Worm (Caenorhabditis elegans) whole organism, L2 larva: ENCODE measurements around the gene skpo-1.

Source experiments
- F13H6.1 ChIP-seq: sonication (generic microtip); optimal IDR thresholded peaks from 2 replicates; lab custom pipeline; 2016; ENCODE audit warnings: missing genetic modification characterization, missing compliant biosample characterization
- alr-1 ChIP-seq: fragments of 150-350 bp; optimal IDR thresholded peaks from 2 replicates; lab custom pipeline; 2014; ENCODE audit warnings: missing biosample characterization, missing genetic modification characterization
- ama-1 ChIP-seq: fragments of 150-350 bp; optimal IDR thresholded peaks from 2 replicates; lab custom pipeline; 2018; ENCODE audit warnings: inconsistent platforms
- egl-27 ChIP-seq: sonication (generic microtip); optimal IDR thresholded peaks from 3 replicates; lab custom pipeline; 2017; ENCODE audit warnings: missing biosample characterization, missing genetic modification reagents, missing genetic modification characterization
- nhr-11 ChIP-seq: fragments of 150-350 bp; optimal IDR thresholded peaks from 2 replicates; lab custom pipeline; 2014; ENCODE audit warnings: missing biosample characterization, missing genetic modification characterization
- nhr-237 ChIP-seq: fragments of 150-350 bp; optimal IDR thresholded peaks from 2 replicates; lab custom pipeline; 2014; ENCODE audit warnings: missing biosample characterization, missing genetic modification characterization
- skn-1 ChIP-seq: sonication (generic microtip); optimal IDR thresholded peaks from 2 replicates; lab custom pipeline; 2017; ENCODE audit warnings: missing biosample characterization, missing genetic modification characterization
- snpc-4 ChIP-seq: fragments of 150-350 bp; optimal IDR thresholded peaks from 2 replicates; lab custom pipeline; 2014; ENCODE audit warnings: missing biosample characterization, missing genetic modification characterization

DNA sequence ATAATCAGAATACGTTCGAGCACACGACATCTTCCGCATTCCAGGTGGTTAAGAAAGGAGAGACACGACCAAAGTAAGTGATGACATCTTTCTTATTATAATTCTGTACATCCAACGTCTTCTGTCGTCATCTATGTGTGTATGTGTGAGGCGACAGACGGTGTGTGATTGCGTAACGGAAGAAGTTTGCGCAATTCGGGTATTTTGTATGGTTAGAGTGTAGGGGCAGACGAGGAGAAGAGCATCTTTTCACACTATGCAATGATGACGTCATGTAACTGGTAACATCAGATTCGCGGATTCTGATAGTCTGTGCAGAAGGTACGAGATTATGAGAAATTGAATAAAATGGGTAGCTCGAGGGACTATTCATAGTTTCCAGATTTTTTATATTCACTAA is 10.4 kb upstream of the skpo-1 start:
- TF ChIP-seq skn-1 (no peak), nhr-11 (tag; lab: Kevin White, UChicago) (no peak), egl-27 (tag; lab: Kevin White, UChicago) (no peak), alr-1 (no peak), F13H6.1 (tag; lab: Kevin White, UChicago) (no peak), nhr-237 (tag; lab: Kevin White, UChicago) (no peak), snpc-4 (tag; lab: Kevin White, UChicago) (no peak), ama-1 (lab: Kevin White, UChicago) (no peak)
